Worm (Caenorhabditis elegans) whole organism, L4/young adult: ENCODE data around the gene nceh-1.

Experiments used
- W03F9.2 ChIP-seq: fragments of 150-350 bp; optimal IDR thresholded peaks from 2 replicates; lab custom pipeline; 2014; ENCODE audit warnings: missing biosample characterization, missing genetic modification characterization
- dao-5 ChIP-seq: sonication (generic microtip); optimal IDR thresholded peaks from 2 replicates; lab custom pipeline; 2016; ENCODE audit warnings: missing genotype, missing genetic modification characterization, moderate library complexity, missing compliant biosample characterization
- him-1 ChIP-seq: sonication (generic microtip); optimal IDR thresholded peaks from 2 replicates; lab custom pipeline; 2016; ENCODE audit warnings: missing genotype, missing genetic modification reagents, missing genetic modification characterization, missing compliant biosample characterization

nceh-1 gene

DNA sequence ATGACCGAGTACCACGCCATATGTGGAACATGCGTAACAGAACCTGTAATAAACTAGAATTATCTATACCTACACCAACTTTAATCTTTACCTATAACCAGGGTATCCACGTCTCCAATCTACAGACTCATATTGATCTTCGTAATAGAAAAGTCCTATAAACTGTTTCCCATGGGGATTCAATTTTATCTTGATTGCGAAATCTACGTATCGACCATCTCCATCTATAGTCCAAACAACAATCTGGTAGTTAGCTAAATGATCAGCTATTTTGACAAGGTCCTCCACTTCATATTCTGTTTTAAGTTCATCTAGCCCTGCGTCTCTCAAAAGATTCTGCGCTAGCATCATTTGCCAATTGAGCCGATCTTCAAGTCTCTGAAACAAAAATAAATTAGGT, 52.4 kb downstream of the nceh-1 start:
- TF ChIP-seq W03F9.2 = no peak

DNA sequence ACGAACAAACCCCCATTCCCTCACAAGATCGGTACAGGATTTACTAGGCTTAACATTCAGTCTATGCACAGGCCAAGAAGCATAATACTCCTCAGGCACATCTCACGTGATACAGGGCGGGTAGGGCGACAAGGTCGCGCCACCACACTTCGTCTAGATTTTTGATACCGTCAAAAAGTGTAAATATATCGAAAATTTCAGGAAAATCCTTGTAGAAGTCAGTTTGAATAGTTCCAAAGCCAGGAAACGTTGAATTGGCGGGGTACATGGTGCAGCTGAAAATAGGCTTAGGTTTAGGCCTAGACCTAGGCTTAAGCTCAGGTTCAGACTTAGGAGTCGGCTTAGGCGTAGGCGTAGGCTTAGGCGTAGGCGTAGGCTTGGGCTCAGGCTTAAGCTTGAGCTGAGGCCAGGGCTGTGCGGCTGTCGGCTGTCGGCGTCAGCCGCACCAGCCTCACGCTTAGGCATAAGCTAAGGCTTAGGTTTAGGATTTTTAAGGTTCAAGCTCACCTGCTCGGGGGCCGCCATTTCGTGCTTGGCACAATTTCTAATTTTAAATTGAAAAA, 53.2 kb downstream of the nceh-1 start:
- TF ChIP-seq him-1 (tag; lab: Kevin White, UChicago) (no peak), W03F9.2 (no peak), dao-5 (tag; lab: Kevin White, UChicago) (no peak)
